Worm (Caenorhabditis elegans): ENCODE results near the gene abts-4.
A peak's percentile ranks its signal among the peaks of the same experiment; 100 is the strongest.

DNA sequence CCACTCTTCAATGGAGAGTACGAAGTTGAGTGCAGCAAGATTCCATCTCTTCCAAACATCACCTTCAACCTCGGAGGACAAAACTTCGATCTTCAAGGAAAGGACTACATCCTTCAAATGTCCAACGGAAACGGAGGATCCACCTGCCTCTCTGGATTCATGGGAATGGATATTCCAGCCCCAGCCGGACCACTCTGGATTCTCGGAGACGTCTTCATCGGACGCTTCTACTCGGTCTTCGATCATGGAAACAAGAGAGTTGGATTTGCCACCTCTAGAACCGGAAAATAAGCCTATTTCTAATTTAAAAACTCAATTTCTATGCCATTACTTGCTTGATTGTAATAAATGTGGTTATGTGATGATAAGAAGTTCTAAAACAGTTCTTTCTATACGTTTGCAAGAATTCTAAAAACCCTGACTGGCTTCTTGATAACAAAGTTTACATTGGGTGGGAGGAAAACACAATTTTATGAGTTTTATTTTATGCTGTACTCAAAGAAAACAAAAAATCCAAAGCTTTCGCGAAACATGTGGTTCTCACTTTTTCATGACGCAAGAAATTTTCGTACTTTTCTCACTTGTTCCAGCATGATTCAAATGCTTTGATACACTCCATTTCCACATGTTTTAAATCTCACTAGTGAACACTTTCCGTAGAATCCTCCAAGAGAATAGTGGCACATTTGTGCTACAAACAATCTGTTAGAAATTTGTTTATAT, 30.9 kb upstream of the abts-4 start:
- no peak for TF ChIP-seq dmd-4 (tag; optimal IDR thresholded peaks at IDR 0.05)
- TF ChIP-seq gmeb-1 (tag; optimal IDR thresholded peaks at IDR 0.05): peak; percentile 44
- TF ChIP-seq lsy-2 (tag; optimal IDR thresholded peaks at IDR 0.05): no peak
- no peak for TF ChIP-seq nhr-25 (tag; optimal IDR thresholded peaks at IDR 0.05)
- TF ChIP-seq R02D3.7 (tag; optimal IDR thresholded peaks at IDR 0.05): no peak
- TF ChIP-seq ztf-11 (tag; optimal IDR thresholded peaks at IDR 0.05): no peak
- TF ChIP-seq ama-1 (optimal IDR thresholded peaks at IDR 0.05): no peak
- TF ChIP-seq unc-39 (tag; optimal IDR thresholded peaks at IDR 0.05): no peak
- peak; percentile 65 for TF ChIP-seq fos-1 (tag; optimal IDR thresholded peaks at IDR 0.05)
- no peak for TF ChIP-seq snpc-4 (tag; optimal IDR thresholded peaks at IDR 0.05)
- no peak for TF ChIP-seq elt-1 (tag; optimal IDR thresholded peaks at IDR 0.05)

Measured in whole organism, L2 larva.